Worm (Caenorhabditis elegans) whole organism, L2 larva: ENCODE measurements around the gene C16C4.18.
A peak's percentile ranks its signal among the peaks of the same experiment; 100 is the strongest.
"Not testable (repeated sequence)": the region's sequence is repeated elsewhere in the genome, so short reads cannot be mapped to it uniquely, and the experiment has no call there.

Source experiments
- C34F6.9 ChIP-seq: fragments of 150-350 bp; optimal IDR thresholded peaks from 2 replicates; lab custom pipeline; 2014; ENCODE audit warnings: missing biosample characterization, missing genetic modification characterization
- F13H6.1 ChIP-seq: sonication (generic microtip); optimal IDR thresholded peaks from 2 replicates; lab custom pipeline; 2016; ENCODE audit warnings: missing genetic modification characterization, missing compliant biosample characterization
- ZK546.5 ChIP-seq: sonication (generic microtip); optimal IDR thresholded peaks from 2 replicates; lab custom pipeline; 2017; ENCODE audit warnings: missing biosample characterization, missing genetic modification characterization
- aly-2 ChIP-seq: fragments of 150-350 bp; optimal IDR thresholded peaks from 2 replicates; lab custom pipeline; 2014; ENCODE audit warnings: missing biosample characterization, missing genetic modification characterization
- ama-1 ChIP-seq: fragments of 150-350 bp; optimal IDR thresholded peaks from 2 replicates; lab custom pipeline; 2018; ENCODE audit warnings: inconsistent platforms
- blmp-1 ChIP-seq: sonication (generic microtip); optimal IDR thresholded peaks from 2 replicates; lab custom pipeline; 2017; ENCODE audit warnings: missing genetic modification characterization, mild to moderate bottlenecking, missing compliant biosample characterization, antibody characterized with exemption, moderate library complexity; ENCODE audit not compliant: insufficient read depth
- ceh-82 ChIP-seq: fragments of 150-350 bp; optimal IDR thresholded peaks from 2 replicates; lab custom pipeline; 2014; ENCODE audit warnings: missing biosample characterization, missing genetic modification characterization
- dmd-4 ChIP-seq: sonication (generic microtip); optimal IDR thresholded peaks from 2 replicates; lab custom pipeline; 2017; ENCODE audit warnings: missing biosample characterization, missing genetic modification characterization
- elt-3 ChIP-seq: sonication (generic microtip); optimal IDR thresholded peaks from 2 replicates; lab custom pipeline; 2017; ENCODE audit warnings: missing biosample characterization, missing genetic modification characterization
- fos-1 ChIP-seq: fragments of 150-350 bp; optimal IDR thresholded peaks from 2 replicates; lab custom pipeline; 2014; ENCODE audit warnings: missing biosample characterization, missing genetic modification characterization
- gmeb-1 ChIP-seq: fragments of 150-350 bp; optimal IDR thresholded peaks from 2 replicates; lab custom pipeline; 2014; ENCODE audit warnings: missing biosample characterization, missing genetic modification characterization
- lin-13 ChIP-seq: fragments of 150-350 bp; optimal IDR thresholded peaks from 2 replicates; lab custom pipeline; 2014; ENCODE audit warnings: missing biosample characterization, missing genetic modification reagents, missing genetic modification characterization
- lsy-2 ChIP-seq, 2 experiments: fragments of 150-350 bp in 1 of 2; sonication (generic microtip) in 1 of 2; optimal IDR thresholded peaks; 2 replicates each; lab custom pipeline; 2014 to 2017; ENCODE audit warnings: missing biosample characterization in 2 of 2, missing genetic modification characterization in 2 of 2
- mab-5 ChIP-seq: fragments of 150-350 bp; optimal IDR thresholded peaks from 2 replicates; lab custom pipeline; 2014; ENCODE audit warnings: missing biosample characterization, missing genetic modification characterization
- mbf-1 ChIP-seq: sonication (generic microtip); optimal IDR thresholded peaks from 2 replicates; lab custom pipeline; 2017; ENCODE audit warnings: missing biosample characterization, missing genetic modification characterization
- mdl-1 ChIP-seq, 2 experiments: fragments of 150-350 bp in 1 of 2; sonication (generic microtip) in 1 of 2; optimal IDR thresholded peaks; 2 replicates each; lab custom pipeline; 2017; ENCODE audit warnings: missing biosample characterization in 2 of 2, missing genetic modification characterization in 2 of 2
- nhr-10 ChIP-seq: sonication (generic microtip); optimal IDR thresholded peaks from 2 replicates; lab custom pipeline; 2017; ENCODE audit warnings: missing biosample characterization, missing genetic modification characterization
- nhr-11 ChIP-seq: fragments of 150-350 bp; optimal IDR thresholded peaks from 2 replicates; lab custom pipeline; 2014; ENCODE audit warnings: missing biosample characterization, missing genetic modification characterization
- nhr-12 ChIP-seq: fragments of 150-350 bp; optimal IDR thresholded peaks from 2 replicates; lab custom pipeline; 2014; ENCODE audit warnings: missing biosample characterization, missing genetic modification characterization
- nhr-129 ChIP-seq: fragments of 150-350 bp; optimal IDR thresholded peaks from 2 replicates; lab custom pipeline; 2014; ENCODE audit warnings: missing biosample characterization, missing genetic modification characterization
- nhr-237 ChIP-seq: fragments of 150-350 bp; optimal IDR thresholded peaks from 2 replicates; lab custom pipeline; 2014; ENCODE audit warnings: missing biosample characterization, missing genetic modification characterization
- nhr-25 ChIP-seq: fragments of 150-350 bp; sonication (generic microtip); optimal IDR thresholded peaks from 3 replicates; lab custom pipeline; 2014; ENCODE audit warnings: missing biosample characterization, missing genetic modification characterization
- nhr-6 ChIP-seq: fragments of 150-350 bp; optimal IDR thresholded peaks from 2 replicates; lab custom pipeline; 2014; ENCODE audit warnings: missing biosample characterization, missing genetic modification characterization
- nhr-77 ChIP-seq: fragments of 150-350 bp; optimal IDR thresholded peaks from 2 replicates; lab custom pipeline; 2014; ENCODE audit warnings: missing biosample characterization, missing genetic modification characterization
- peb-1 ChIP-seq: fragments of 150-350 bp; optimal IDR thresholded peaks from 2 replicates; lab custom pipeline; 2014; ENCODE audit warnings: missing biosample characterization, missing genetic modification characterization
- sem-4 ChIP-seq: fragments of 150-350 bp; optimal IDR thresholded peaks from 2 replicates; lab custom pipeline; 2014; ENCODE audit warnings: missing biosample characterization, missing genetic modification reagents, missing genetic modification characterization
- sma-3 ChIP-seq: sonication (generic microtip); optimal IDR thresholded peaks from 2 replicates; lab custom pipeline; 2016; ENCODE audit warnings: missing genetic modification reagents, missing genetic modification characterization, missing compliant biosample characterization
- sma-9 ChIP-seq, 2 experiments: fragments of 150-350 bp in 1 of 2; sonication (generic microtip) in 1 of 2; optimal IDR thresholded peaks; 2 replicates each; lab custom pipeline; 2014 to 2016; ENCODE audit warnings: missing genetic modification characterization in 2 of 2, mild to moderate bottlenecking in 1 of 2, missing biosample characterization in 1 of 2, missing compliant biosample characterization in 1 of 2, missing genetic modification reagents in 1 of 2, moderate library complexity in 1 of 2
- snpc-4 ChIP-seq: fragments of 150-350 bp; optimal IDR thresholded peaks from 2 replicates; lab custom pipeline; 2014; ENCODE audit warnings: missing biosample characterization, missing genetic modification characterization
- unc-39 ChIP-seq: fragments of 150-350 bp; optimal IDR thresholded peaks from 2 replicates; lab custom pipeline; 2014; ENCODE audit warnings: missing biosample characterization, missing genetic modification characterization
- unc-55 ChIP-seq: fragments of 150-350 bp; sonication (generic microtip); optimal IDR thresholded peaks from 3 replicates; lab custom pipeline; 2014; ENCODE audit warnings: missing biosample characterization, missing genetic modification reagents, missing genetic modification characterization
- unc-62 ChIP-seq: fragments of 150-350 bp; optimal IDR thresholded peaks from 2 replicates; lab custom pipeline; 2014; ENCODE audit warnings: missing biosample characterization, missing genetic modification reagents, missing genetic modification characterization
- ztf-1 ChIP-seq: fragments of 200-800 bp; sonication (Bioruptor generic); conservative IDR thresholded peaks from 2 replicates; pipeline ENCODE4 v1.3.6; 2022; ENCODE audit warnings: missing genetic modification characterization, missing compliant biosample characterization
- ztf-11 ChIP-seq: sonication (generic microtip); optimal IDR thresholded peaks from 2 replicates; lab custom pipeline; 2017; ENCODE audit warnings: missing biosample characterization, missing genetic modification characterization

C16C4.18 gene

ce11 chrII:1861285-1861793 lies at the start of gene C16C4.18:
Gene C16C4.18 (minus strand): TSS chrII:1861335.
- not testable (repeated sequence) for TF ChIP-seq ZK546.5, sem-4, C34F6.9 (tag; lab: Kevin White, UChicago)

ce11 chrII:1905104-1905503 lies 44.0 kb upstream of the C16C4.18 start, which contains the start of gene math-22:
Gene math-22 (plus strand): TSS chrII:1905404.
- no peak for TF ChIP-seq ztf-11
- TF ChIP-seq nhr-77 (tag; lab: Kevin White, UChicago), result no peak
- peak; percentile 23 for TF ChIP-seq fos-1 (tag; lab: Kevin White, UChicago)

- TF ChIP-seq unc-39 (tag; lab: Kevin White, UChicago), result no peak
- no peak for TF ChIP-seq dmd-4 (tag; lab: Kevin White, UChicago)
- no peak for TF ChIP-seq mbf-1 (tag; lab: Kevin White, UChicago)
- no peak for TF ChIP-seq ceh-82 (tag; lab: Kevin White, UChicago)
These were observed 40.8 kb upstream of the C16C4.18 start, which contains the start of gene math-23 for ce11 chrII:1901981-1902380. Gene math-23 (plus strand): TSS chrII:1902281.

- TF ChIP-seq F13H6.1 (no peak), elt-3 (tag; lab: Kevin White, UChicago) (no peak), ztf-1 (GFP tag; lab: Robert Waterston, UW) (no peak), nhr-10 (tag; lab: Kevin White, UChicago) (no peak), peb-1 (tag; lab: Kevin White, UChicago) (no peak), unc-62 (GFP tag; lab: Kevin White, UChicago) (no peak), sma-3 (GFP tag; lab: Kevin White, UChicago) (no peak), mdl-1 (tag; optimal IDR thresholded peaks at IDR 0.05; lab: Kevin White, UChicago) (no peak)
- TF ChIP-seq, all 48 proteins: peak for 0
These were observed 38.8 kb upstream of the C16C4.18 start, which contains the start of gene math-24 for ce11 chrII:1899934-1900333. Gene math-24 (plus strand): TSS chrII:1900234.

- no peak for TF ChIP-seq nhr-11 (tag; lab: Kevin White, UChicago)
- TF ChIP-seq fos-1 (tag; lab: Kevin White, UChicago), result peak; percentile 9
These were observed 36.8 kb upstream of the C16C4.18 start, which contains the start of gene C46F9.6 for ce11 chrII:1897936-1898335. Gene C46F9.6 (plus strand): TSS chrII:1898236.

ce11 chrII:1895762-1896161 lies 34.6 kb upstream of the C16C4.18 start, which contains the start of gene math-25:
Gene math-25 (plus strand): TSS chrII:1896062.
- TF ChIP-seq nhr-6 (tag; lab: Kevin White, UChicago) (no peak), ama-1 (no peak), unc-55 (GFP tag; lab: Kevin White, UChicago) (no peak), mdl-1 (tag; optimal IDR thresholded peaks at IDR 0.05; lab: Kevin White, UChicago) (no peak), lsy-2 (tag; optimal IDR thresholded peaks at IDR 0.05; lab: Kevin White, UChicago) (no peak), ztf-11 (no peak), nhr-129 (tag; lab: Kevin White, UChicago) (no peak), elt-3 (tag; lab: Kevin White, UChicago) (no peak), blmp-1 (no peak), unc-39 (tag; lab: Kevin White, UChicago) (no peak), dmd-4 (tag; lab: Kevin White, UChicago) (no peak), nhr-25 (tag; lab: Kevin White, UChicago) (no peak), mab-5 (tag; lab: Kevin White, UChicago) (no peak), gmeb-1 (tag; lab: Kevin White, UChicago) (no peak), nhr-77 (tag; lab: Kevin White, UChicago) (no peak), lin-13 (GFP tag; lab: Kevin White, UChicago) (no peak)

- TF ChIP-seq aly-2 (tag; lab: Kevin White, UChicago) (no peak), ama-1 (no peak), nhr-237 (tag; lab: Kevin White, UChicago) (no peak), unc-62 (GFP tag; lab: Kevin White, UChicago) (no peak), nhr-10 (tag; lab: Kevin White, UChicago) (no peak), snpc-4 (no peak), mab-5 (tag; lab: Kevin White, UChicago) (no peak), lsy-2 (tag; optimal IDR thresholded peaks at IDR 0.05; lab: Kevin White, UChicago) (no peak), nhr-12 (tag; lab: Kevin White, UChicago) (no peak), gmeb-1 (tag; lab: Kevin White, UChicago) (no peak), sma-9 (GFP tag; optimal IDR thresholded peaks at IDR 0.05; lab: Kevin White, UChicago) (no peak), sma-9 (tag; optimal IDR thresholded peaks at IDR 0.05; lab: Kevin White, UChicago) (no peak)
These were observed 34.1 kb upstream of the C16C4.18 start, which contains the start of gene C46F9.5 for ce11 chrII:1895278-1895677. Gene C46F9.5 (plus strand): TSS chrII:1895578.
